Fruit fly (Drosophila melanogaster): Measurements from ENCODE around the gene wol.

wol gene

DNA sequence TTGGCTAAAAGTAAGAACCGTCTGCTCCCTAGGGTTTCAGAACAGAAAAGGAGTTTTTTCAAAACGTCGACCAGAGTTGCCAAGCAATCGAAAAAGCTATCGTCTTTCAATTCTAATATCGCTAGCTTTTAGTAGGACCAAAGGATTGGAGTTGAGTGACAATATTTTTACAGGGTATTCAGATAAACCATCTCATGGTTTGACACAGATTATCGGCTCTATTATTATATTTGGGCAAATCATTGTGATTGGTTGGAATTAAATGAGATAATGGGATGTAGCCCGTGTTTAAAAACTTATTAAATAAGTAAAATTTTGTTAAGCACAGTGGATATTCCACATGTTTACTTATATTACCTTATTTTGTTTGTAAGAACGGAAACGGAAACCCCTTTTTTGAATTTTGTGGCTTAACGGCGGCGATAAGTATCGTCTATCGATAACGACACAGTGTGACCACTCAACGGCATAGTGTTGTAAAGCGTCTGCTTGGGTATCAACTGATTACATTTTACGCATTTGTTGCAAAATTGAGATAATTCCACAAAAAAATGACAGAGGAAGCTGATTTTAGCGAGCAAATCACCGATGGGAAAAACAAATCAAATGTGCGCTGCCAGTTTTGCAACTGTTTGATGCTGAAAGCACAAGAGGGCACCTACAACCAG is 17.2 kb upstream of the wol start, which contains the start of the genes mtsh and strat (continued):
- TF ChIP-seq Drgx (GFP tag; IDR thresholded peaks at IDR 0.05) = no peak
- TF ChIP-seq CG6765 (GFP tag; optimal IDR thresholded peaks at IDR 0.05) = peak; percentile 81
- TF ChIP-seq luna (GFP tag; optimal IDR thresholded peaks at IDR 0.05) = no peak
- no peak; the same call in 1 of the 2 replicates for TF ChIP-seq H2.0 (GFP tag; IDR thresholded peaks at IDR 0.05)
- no peak for TF ChIP-seq Ravus (GFP tag; IDR thresholded peaks at IDR 0.05)
- peak; percentile 60 for TF ChIP-seq CG17829 (tag; optimal IDR thresholded peaks at IDR 0.05)
- TF ChIP-seq CG8281 (tag; optimal IDR thresholded peaks at IDR 0.05) = peak; percentile 39
- TF ChIP-seq Hsf (GFP tag; optimal IDR thresholded peaks at IDR 0.05) = peak; percentile 49
- TF ChIP-seq gce (GFP tag; IDR thresholded peaks at IDR 0.05) = 0 out of 3 replicates have a peak, but pooled peaks have one; percentile 35
- peak; percentile 16; the same call in 1 of the 2 replicates for TF ChIP-seq Ada2b (GFP tag; IDR thresholded peaks at IDR 0.05)
- peak; percentile 23 for TF ChIP-seq gsb-n (tag; optimal IDR thresholded peaks at IDR 0.05)
- peak; percentile 35 for TF ChIP-seq tin (GFP tag; optimal IDR thresholded peaks at IDR 0.05)
- peak; percentile 59; the same call in 1 of the 2 replicates for TF ChIP-seq unc-4 (GFP tag; IDR thresholded peaks at IDR 0.05; ENCODE audit: partially characterized antibody)
- peak; percentile 58; the same call in 1 of the 3 replicates for TF ChIP-seq ken (GFP tag; IDR thresholded peaks at IDR 0.05)
- no peak for TF ChIP-seq Vsx1 (GFP tag; optimal IDR thresholded peaks at IDR 0.05)
- TF ChIP-seq CG9727 (GFP tag; optimal IDR thresholded peaks at IDR 0.05) = peak; percentile 82
- no peak for TF ChIP-seq hbn (GFP tag; IDR thresholded peaks at IDR 0.05; ENCODE audit: partially characterized antibody)
- no peak for TF ChIP-seq CG2129 (GFP tag; IDR thresholded peaks at IDR 0.05; ENCODE audit: partially characterized antibody)
- peak; percentile 45 for TF ChIP-seq kni (GFP tag; optimal IDR thresholded peaks at IDR 0.05)
- peak; percentile 70 for TF ChIP-seq CG17328 (GFP tag; IDR thresholded peaks at IDR 0.05)
- TF ChIP-seq chm (GFP tag; IDR thresholded peaks at IDR 0.05) = peak; percentile 56
- TF ChIP-seq ERR (GFP tag; optimal IDR thresholded peaks at IDR 0.05) = peak; percentile 44
- peak; percentile 64; the same call in 2 of the 4 replicates for TF ChIP-seq Dll (GFP tag; IDR thresholded peaks at IDR 0.05; ENCODE audit: partially characterized antibody)
- TF ChIP-seq CG15011 (GFP tag; optimal IDR thresholded peaks at IDR 0.05) = peak; percentile 66
- no peak for TF ChIP-seq CG11093 (GFP tag; IDR thresholded peaks at IDR 0.05)
- TF ChIP-seq odd (GFP tag; optimal IDR thresholded peaks at IDR 0.05) = no peak
- peak; percentile 14 for TF ChIP-seq CG3407 (GFP tag; optimal IDR thresholded peaks at IDR 0.05)
- TF ChIP-seq ham (GFP tag; IDR thresholded peaks at IDR 0.05) = no peak
- TF ChIP-seq CG4404 (GFP tag; IDR thresholded peaks at IDR 0.05) = 0 out of 2 replicates have a peak, but pooled peaks have one; percentile 23
- TF ChIP-seq mam (GFP tag; optimal IDR thresholded peaks at IDR 0.05) = peak; percentile 59
- peak; percentile 76 for TF ChIP-seq Rfx (GFP tag; IDR thresholded peaks at IDR 0.05)
- TF ChIP-seq Hr51 (GFP tag; optimal IDR thresholded peaks at IDR 0.05) = peak in 1 of 2 experiments; percentile 56
- TF ChIP-seq zfh2 (GFP tag; optimal IDR thresholded peaks at IDR 0.05) = peak; percentile 33
- no peak for TF ChIP-seq CG13123 (GFP tag; optimal IDR thresholded peaks at IDR 0.05)
- TF ChIP-seq CG12942 (GFP tag; optimal IDR thresholded peaks at IDR 0.05) = no peak
- TF ChIP-seq E2f2 (GFP tag; IDR thresholded peaks at IDR 0.05) = peak; percentile 96
- TF ChIP-seq NC2β (GFP tag; optimal IDR thresholded peaks at IDR 0.05) = peak; percentile 49
- TF ChIP-seq CG30020 (tag; optimal IDR thresholded peaks at IDR 0.05) = peak; percentile 18
- peak; percentile 48; the same call in 2 of the 3 replicates for TF ChIP-seq knrl (GFP tag; IDR thresholded peaks at IDR 0.05; ENCODE audit: partially characterized antibody)
- TF ChIP-seq CG34376 (GFP tag; optimal IDR thresholded peaks at IDR 0.05) = peak; percentile 84
- TF ChIP-seq NFAT (GFP tag; IDR thresholded peaks at IDR 0.05) = peak; percentile 49; the same call in 1 of the 2 replicates
- peak; percentile 50 for TF ChIP-seq Sin3A (optimal IDR thresholded peaks at IDR 0.05)
- peak; percentile 43 for TF ChIP-seq HLH54F (GFP tag; optimal IDR thresholded peaks at IDR 0.05)
- TF ChIP-seq CG12104 (GFP tag; optimal IDR thresholded peaks at IDR 0.05) = peak; percentile 68
- peak; percentile 64 for TF ChIP-seq MESR4 (GFP tag; optimal IDR thresholded peaks at IDR 0.05)
- TF ChIP-seq Bgb (GFP tag; IDR thresholded peaks at IDR 0.05; ENCODE audit: partially characterized antibody) = peak; percentile 73
- peak; percentile 48; the same call in 1 of the 2 replicates for TF ChIP-seq ranshi (GFP tag; IDR thresholded peaks at IDR 0.05)
- peak; percentile 96 for TF ChIP-seq CG4617 (GFP tag; optimal IDR thresholded peaks at IDR 0.05; ENCODE audit: borderline replicate concordance)
- 0 out of 2 replicates have a peak, but pooled peaks have one; percentile 14 for TF ChIP-seq dati (GFP tag; IDR thresholded peaks at IDR 0.05)
